Fruit fly (Drosophila melanogaster): Measurements from ENCODE around the gene ome.
A peak's percentile ranks its signal among the peaks of the same experiment; 100 is the strongest.

The ome gene

DNA sequence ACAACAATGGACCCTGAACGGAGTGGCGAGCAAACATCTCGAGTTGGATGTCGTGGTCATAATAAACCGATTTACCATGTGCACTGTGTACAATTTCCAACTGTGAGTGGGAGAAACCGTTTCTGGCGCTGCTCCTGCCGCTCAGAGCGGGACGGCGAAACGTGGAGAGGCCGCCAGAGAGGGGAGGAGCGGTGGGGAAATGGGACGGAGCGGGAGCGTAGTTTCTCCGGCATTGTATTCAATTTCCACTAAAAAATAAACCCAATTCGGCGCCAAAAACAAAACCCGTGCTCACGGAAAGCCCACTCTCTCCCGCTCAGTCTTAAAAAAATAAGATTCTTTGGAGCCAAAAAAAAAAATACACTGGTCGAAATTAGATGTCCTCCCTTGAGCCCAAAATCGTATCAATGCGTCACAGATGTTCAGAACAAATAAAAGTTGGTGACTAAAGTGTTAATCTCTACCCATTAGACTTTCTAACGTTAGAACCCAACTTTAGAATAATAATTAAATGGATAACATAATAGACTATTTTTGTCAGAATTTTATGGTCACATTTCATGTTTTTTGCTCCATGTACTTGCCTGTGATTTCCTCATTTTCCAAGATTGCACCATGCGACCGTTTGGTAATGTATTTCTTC lies 87.5 kb downstream of the ome start (continued):
- TF ChIP-seq Hey (tag; optimal IDR thresholded peaks at IDR 0.05) = no peak
- peak; percentile 7 for TF ChIP-seq D19A (tag; optimal IDR thresholded peaks at IDR 0.05)
- TF ChIP-seq da (GFP tag; optimal IDR thresholded peaks at IDR 0.05) = no peak
- TF ChIP-seq ham (GFP tag; IDR thresholded peaks at IDR 0.05) = no peak
- TF ChIP-seq Optix (GFP tag; IDR thresholded peaks at IDR 0.05) = peak; percentile 52; the same call in 2 of the 3 replicates
- TF ChIP-seq Ravus (GFP tag; IDR thresholded peaks at IDR 0.05) = no peak
- TF ChIP-seq CG6683 (GFP tag; optimal IDR thresholded peaks at IDR 0.05) = peak; percentile 42
- peak; percentile 43; the same call in 1 of the 2 replicates for TF ChIP-seq wor (GFP tag; IDR thresholded peaks at IDR 0.05)
- TF ChIP-seq CG6175 (GFP tag; IDR thresholded peaks at IDR 0.05) = no peak
- TF ChIP-seq CG7786 (GFP tag; optimal IDR thresholded peaks at IDR 0.05) = peak; percentile 70
- no peak for TF ChIP-seq tup (GFP tag; optimal IDR thresholded peaks at IDR 0.05)
- no peak for TF ChIP-seq insv (GFP tag; optimal IDR thresholded peaks at IDR 0.05)
- TF ChIP-seq dysf (GFP tag; IDR thresholded peaks at IDR 0.05) = peak; percentile 66
- peak; percentile 30 for TF ChIP-seq CG18011 (GFP tag; optimal IDR thresholded peaks at IDR 0.05)
- TF ChIP-seq Scr (GFP tag; IDR thresholded peaks at IDR 0.05; ENCODE audit: partially characterized antibody) = no peak
- peak; percentile 9 for TF ChIP-seq tap (tag; optimal IDR thresholded peaks at IDR 0.05)
- peak; percentile 96 for TF ChIP-seq sens (GFP tag)
- TF ChIP-seq peb (GFP tag; IDR thresholded peaks at IDR 0.05) = no peak
- peak; percentile 35 for TF ChIP-seq CG13624 (GFP tag; optimal IDR thresholded peaks at IDR 0.05)
- peak; percentile 79 for TF ChIP-seq CG30403 (GFP tag; optimal IDR thresholded peaks at IDR 0.05)
- TF ChIP-seq ERR (GFP tag; optimal IDR thresholded peaks at IDR 0.05) = no peak
- peak; percentile 75 for TF ChIP-seq CG10979 (tag; optimal IDR thresholded peaks at IDR 0.05)
- TF ChIP-seq oc (tag; optimal IDR thresholded peaks at IDR 0.05) = peak; percentile 54
- no peak; the same call in 1 of the 2 replicates for TF ChIP-seq amos (GFP tag; IDR thresholded peaks at IDR 0.05; ENCODE audit: partially characterized antibody)
- TF ChIP-seq CG3163 (GFP tag; optimal IDR thresholded peaks at IDR 0.05) = peak; percentile 71
- no peak for TF ChIP-seq Ets97D (GFP tag; optimal IDR thresholded peaks at IDR 0.05)
- TF ChIP-seq stwl (tag; optimal IDR thresholded peaks at IDR 0.05) = no peak
- no peak; the same call in 1 of the 2 replicates for TF ChIP-seq Bgb (GFP tag; IDR thresholded peaks at IDR 0.05; ENCODE audit: partially characterized antibody)
- no peak for TF ChIP-seq gt (GFP tag; IDR thresholded peaks at IDR 0.05)
- TF ChIP-seq CG33557 (GFP tag; optimal IDR thresholded peaks at IDR 0.05) = no peak
- peak; percentile 81 for TF ChIP-seq PHDP (tag; optimal IDR thresholded peaks at IDR 0.05)
- peak; percentile 58 for TF ChIP-seq CG2875 (GFP tag; optimal IDR thresholded peaks at IDR 0.05)
- no peak for TF ChIP-seq CG6813 (GFP tag; optimal IDR thresholded peaks at IDR 0.05)
- TF ChIP-seq Gug (GFP tag; IDR thresholded peaks at IDR 0.05) = peak; percentile 58; the same call in 2 of the 4 replicates
- peak; percentile 32; the same call in 1 of the 2 replicates for TF ChIP-seq bbx (GFP tag; IDR thresholded peaks at IDR 0.05; ENCODE audit: partially characterized antibody)
- TF ChIP-seq CG8089 (GFP tag; optimal IDR thresholded peaks at IDR 0.05) = peak; percentile 34
- TF ChIP-seq Atf3 (GFP tag; optimal IDR thresholded peaks at IDR 0.05) = peak; percentile 44
- no peak for TF ChIP-seq CG3838 (GFP tag; optimal IDR thresholded peaks at IDR 0.05)
- TF ChIP-seq CG34422 (GFP tag; IDR thresholded peaks at IDR 0.05) = peak; percentile 48; the same call in 1 of the 3 replicates
- peak; percentile 40; the same call in 1 of the 2 replicates for TF ChIP-seq Ada2b (GFP tag; IDR thresholded peaks at IDR 0.05)
- TF ChIP-seq CG30020 (tag; optimal IDR thresholded peaks at IDR 0.05) = no peak
- TF ChIP-seq Sry-β (GFP tag; optimal IDR thresholded peaks at IDR 0.05) = no peak
- peak; percentile 71; the same call in 1 of the 2 replicates for TF ChIP-seq CG31441 (GFP tag; IDR thresholded peaks at IDR 0.05)
- no peak for TF ChIP-seq h (optimal IDR thresholded peaks at IDR 0.05)
- TF ChIP-seq Myb (GFP tag; optimal IDR thresholded peaks at IDR 0.05) = peak; percentile 34
- peak; percentile 71 for TF ChIP-seq Fer3 (tag; optimal IDR thresholded peaks at IDR 0.05)
- TF ChIP-seq CG4360 (GFP tag; IDR thresholded peaks at IDR 0.05) = no peak
- peak; percentile 65 for TF ChIP-seq Bdp1 (GFP tag; optimal IDR thresholded peaks at IDR 0.05)
- TF ChIP-seq CG4730 (GFP tag; IDR thresholded peaks at IDR 0.05) = peak; percentile 36; the same call in 1 of the 2 replicates
- peak; percentile 73 for TF ChIP-seq nmo (GFP tag; optimal IDR thresholded peaks at IDR 0.05)

All from whole organism, embryonic.